Worm (Caenorhabditis elegans) whole organism, dauer: ENCODE results near the gene nuo-4.

Experiments
- unc-62 ChIP-seq: sonication (generic microtip); optimal IDR thresholded peaks from 2 replicates; lab custom pipeline; 2017; ENCODE audit warnings: missing biosample characterization, missing genetic modification reagents, missing genetic modification characterization

nuo-4 gene

ce11 chrIII:7158709-7159108, at the start of gene nuo-4:
nuo-4 (minus strand) TSS chrIII:7158809.
- no peak for TF ChIP-seq unc-62 (GFP tag; lab: Kevin White, UChicago)

ce11 chrIII:7207903-7208497, 49.4 kb upstream of the nuo-4 start, which contains the start of gene rpl-6:
rpl-6 (plus strand) TSS chrIII:7208447.
- TF ChIP-seq unc-62 (GFP tag; lab: Kevin White, UChicago): no peak

- no peak for TF ChIP-seq unc-62 (GFP tag; lab: Kevin White, UChicago)
These were observed 44.6 kb upstream of the nuo-4 start for ce11 chrIII:7203130-7203775.

ce11 chrIII:7201378-7202256, 43.0 kb upstream of the nuo-4 start, which contains the start of gene dpy-31:
dpy-31 (plus strand) TSS chrIII:7202206.
- TF ChIP-seq unc-62 (GFP tag; lab: Kevin White, UChicago): no peak

ce11 chrIII:7199467-7199866, 40.9 kb upstream of the nuo-4 start:
- TF ChIP-seq unc-62 (GFP tag; lab: Kevin White, UChicago): no peak

ce11 chrIII:7198838-7199237, 40.2 kb upstream of the nuo-4 start, which contains the start of gene pfd-5:
pfd-5 (minus strand) TSS chrIII:7198884.
- TF ChIP-seq unc-62 (GFP tag; lab: Kevin White, UChicago): no peak

- no peak for TF ChIP-seq unc-62 (GFP tag; lab: Kevin White, UChicago)
These were observed 39.4 kb upstream of the nuo-4 start, which contains the start of gene exos-9 for ce11 chrIII:7197973-7198372. exos-9 (minus strand) TSS chrIII:7198073.

- TF ChIP-seq unc-62 (GFP tag; lab: Kevin White, UChicago): no peak
These were observed 36.7 kb upstream of the nuo-4 start, which contains the start of gene F37C12.18 for ce11 chrIII:7195325-7195724. F37C12.18 (minus strand) TSS chrIII:7195425.

- no peak for TF ChIP-seq unc-62 (GFP tag; lab: Kevin White, UChicago)
These were observed 34.5 kb upstream of the nuo-4 start, which contains the start of gene mec-14 for ce11 chrIII:7192942-7193665. mec-14 (minus strand) TSS chrIII:7192992.

- no peak for TF ChIP-seq unc-62 (GFP tag; lab: Kevin White, UChicago)
These were observed 31.0 kb upstream of the nuo-4 start, which contains the start of gene rps-21 for ce11 chrIII:7189581-7190128. rps-21 (minus strand) TSS chrIII:7189631.

ce11 chrIII:7188300-7189052, 29.9 kb upstream of the nuo-4 start, which contains the start of the genes F37C12.21 and F37C12.10:
F37C12.21 (plus strand) TSS chrIII:7188357.
F37C12.10 (minus strand) TSS chrIII:7188384.
- no peak for TF ChIP-seq unc-62 (GFP tag; lab: Kevin White, UChicago)

- no peak for TF ChIP-seq unc-62 (GFP tag; lab: Kevin White, UChicago)
These were observed 26.9 kb upstream of the nuo-4 start, which contains the start of gene F37C12.14 for ce11 chrIII:7185473-7185872. F37C12.14 (minus strand) TSS chrIII:7185573.

ce11 chrIII:7184022-7184421, 25.4 kb upstream of the nuo-4 start, which contains the start of gene yju-2:
yju-2 (plus strand) TSS chrIII:7184336.
- no peak for TF ChIP-seq unc-62 (GFP tag; lab: Kevin White, UChicago)

ce11 chrIII:7181822-7182221, 23.2 kb upstream of the nuo-4 start, which contains the start of gene epg-4:
epg-4 (plus strand) TSS chrIII:7182167.
- TF ChIP-seq unc-62 (GFP tag; lab: Kevin White, UChicago): no peak
